Fruit fly (Drosophila melanogaster) whole organism, embryonic: ENCODE data around the gene Lrch.

Experiments used
- Asciz ChIP-seq: fragments of 200-800 bp; sonication (Bioruptor generic); optimal IDR thresholded peaks from 2 replicates; lab custom pipeline; 2017; ENCODE audit warnings: missing biosample characterization, mild to moderate bottlenecking, missing genetic modification characterization, missing genetic modification reagents
- CG12769 ChIP-seq: fragments of 200-800 bp; sonication (Bioruptor generic); optimal IDR thresholded peaks from 2 replicates; lab custom pipeline; 2019; ENCODE audit warnings: missing biosample characterization, mild to moderate bottlenecking, missing genetic modification characterization, moderate library complexity
- CG13287 ChIP-seq: fragments of 200-800 bp; sonication (Bioruptor generic); IDR thresholded peaks from 2 replicates; pipeline ENCODE4 v1.3.6; 2022; ENCODE audit warnings: missing biosample characterization, missing genetic modification characterization; ENCODE audit not compliant: partially characterized antibody
- CG13894 ChIP-seq: fragments of 200-800 bp; sonication (Bioruptor generic); optimal IDR thresholded peaks from 3 replicates; lab custom pipeline; 2018; ENCODE audit warnings: missing biosample characterization, mild to moderate bottlenecking, missing genetic modification characterization, moderate library complexity
- CG14667 ChIP-seq: fragments of 200-800 bp; sonication (Bioruptor generic); IDR thresholded peaks from 2 replicates; pipeline ENCODE4 v1.3.6; 2022; ENCODE audit warnings: missing biosample characterization, missing genetic modification characterization
- CG16779 ChIP-seq: fragments of 200-800 bp; sonication (Bioruptor generic); IDR thresholded peaks from 2 replicates; pipeline ENCODE4 v1.3.6; 2022; ENCODE audit warnings: missing biosample characterization, missing genetic modification characterization
- CG17361 ChIP-seq: fragments of 200-800 bp; sonication (Bioruptor generic); IDR thresholded peaks from 3 replicates; pipeline ENCODE4 v1.3.6; 2022; ENCODE audit warnings: missing biosample characterization, missing genetic modification characterization
- CG4820 ChIP-seq: fragments of 200-800 bp; sonication (Bioruptor generic); optimal IDR thresholded peaks from 3 replicates; lab custom pipeline; 2016; ENCODE audit warnings: missing biosample characterization, missing genetic modification characterization
- CG7963 ChIP-seq: fragments of 200-800 bp; sonication (Bioruptor generic); IDR thresholded peaks from 3 replicates; pipeline ENCODE4 v1.3.6; 2022; ENCODE audit warnings: missing biosample characterization, missing genetic modification characterization; ENCODE audit not compliant: partially characterized antibody
- CG8281 ChIP-seq: fragments of 200-800 bp; sonication (Bioruptor generic); optimal IDR thresholded peaks from 2 replicates; lab custom pipeline; 2018; ENCODE audit warnings: missing biosample characterization, mild to moderate bottlenecking, missing genetic modification characterization, moderate library complexity
- CG9727 ChIP-seq: fragments of 200-800 bp; sonication (Bioruptor generic); optimal IDR thresholded peaks from 3 replicates; lab custom pipeline; 2017; ENCODE audit warnings: missing biosample characterization, mild to moderate bottlenecking, missing genetic modification characterization
- CTCF ChIP-seq: fragments of 200-800 bp; sonication (Bioruptor generic); optimal IDR thresholded peaks from 2 replicates; lab custom pipeline; 2017; ENCODE audit warnings: missing biosample characterization, mild to moderate bottlenecking, missing genetic modification characterization, moderate library complexity
- D19A ChIP-seq: fragments of 200-800 bp; optimal IDR thresholded peaks from 3 replicates; lab custom pipeline; 2019; ENCODE audit warnings: missing biosample characterization, mild to moderate bottlenecking, missing genetic modification characterization, moderate library complexity
- Ets65A ChIP-seq: fragments of 200-800 bp; sonication (Bioruptor generic); peaks from one replicate; lab custom pipeline; 2016; ENCODE audit warnings: missing biosample characterization, missing genetic modification characterization
- HLH54F ChIP-seq: fragments of 200-800 bp; sonication (Bioruptor generic); optimal IDR thresholded peaks from 3 replicates; lab custom pipeline; 2016; ENCODE audit warnings: missing biosample characterization, missing genetic modification characterization
- HLHmδ ChIP-seq: fragments of 200-800 bp; sonication (Bioruptor generic); optimal IDR thresholded peaks from 2 replicates; lab custom pipeline; 2018; ENCODE audit warnings: missing biosample characterization, mild to moderate bottlenecking, missing genetic modification characterization, moderate library complexity
- Med ChIP-seq: fragments of 200-800 bp; sonication (Bioruptor generic); peaks from one replicate; lab custom pipeline; 2016; ENCODE audit warnings: missing biosample characterization, missing genetic modification characterization, mild to moderate bottlenecking, inconsistent platforms, moderate library complexity
- Sox102F ChIP-seq: fragments of 200-800 bp; sonication (Bioruptor generic); optimal IDR thresholded peaks from 2 replicates; lab custom pipeline; 2018; ENCODE audit warnings: missing biosample characterization, mild to moderate bottlenecking, missing genetic modification characterization, moderate library complexity
- Spps ChIP-seq: fragments of 200-800 bp; sonication (Bioruptor generic); optimal IDR thresholded peaks from 2 replicates; lab custom pipeline; 2018; ENCODE audit warnings: missing biosample characterization, mild to moderate bottlenecking, missing genetic modification characterization
- Sry-δ ChIP-seq: fragments of 200-800 bp; sonication (Bioruptor generic); optimal IDR thresholded peaks from 2 replicates; lab custom pipeline; 2016; ENCODE audit warnings: missing biosample characterization, missing genetic modification characterization
- Stat92E ChIP-seq, 3 experiments: fragments of >200 bp in 2 of 3; fragments of 200-800 bp in 1 of 3; sonication (Bioruptor generic) in 1 of 3; optimal IDR thresholded peaks; 2 replicates each; lab custom pipeline; 2017 to 2019; ENCODE audit warnings: missing biosample characterization in 3 of 3, missing genetic modification characterization in 3 of 3, mild to moderate bottlenecking in 1 of 3, moderate library complexity in 1 of 3
- bbx ChIP-seq: fragments of 200-800 bp; sonication (Bioruptor generic); IDR thresholded peaks from 2 replicates; pipeline ENCODE4 v1.3.6; 2022; ENCODE audit warnings: missing biosample characterization, missing genetic modification characterization; ENCODE audit not compliant: partially characterized antibody
- bigmax ChIP-seq: fragments of 200-800 bp; sonication (Bioruptor generic); optimal IDR thresholded peaks from 2 replicates; lab custom pipeline; 2018; ENCODE audit warnings: missing biosample characterization, mild to moderate bottlenecking, missing genetic modification characterization
- chinmo ChIP-seq: fragments of 200-800 bp; sonication (Bioruptor generic); IDR thresholded peaks from 4 replicates; pipeline ENCODE4 v1.3.6; 2022; ENCODE audit warnings: missing biosample characterization, missing genetic modification characterization; ENCODE audit not compliant: partially characterized antibody
- dmrt11E ChIP-seq: fragments of 200-800 bp; sonication (Bioruptor generic); optimal IDR thresholded peaks from 3 replicates; lab custom pipeline; 2018; ENCODE audit warnings: missing biosample characterization, mild to moderate bottlenecking, missing genetic modification characterization, moderate library complexity
- eve ChIP-seq, 2 experiments: fragments of >200 bp; optimal IDR thresholded peaks; 2 replicates each; lab custom pipeline; 2017; ENCODE audit warnings: missing biosample characterization in 2 of 2, missing genetic modification characterization in 2 of 2
- ftz-f1 ChIP-seq: fragments of 200-800 bp; sonication (Bioruptor generic); optimal IDR thresholded peaks from 2 replicates; lab custom pipeline; 2016; ENCODE audit warnings: missing biosample characterization, missing genetic modification characterization
- gem ChIP-seq: fragments of 200-800 bp; sonication (Bioruptor generic); optimal IDR thresholded peaks from 2 replicates; lab custom pipeline; 2019; ENCODE audit warnings: missing biosample characterization, mild to moderate bottlenecking, missing genetic modification characterization, moderate library complexity
- hkb ChIP-seq, 2 experiments: fragments of 200-800 bp in 1 of 2; fragments of >200 bp in 1 of 2; sonication (Bioruptor generic) in 1 of 2; IDR thresholded peaks in 1 of 2; optimal IDR thresholded peaks in 1 of 2; 2 replicates each; pipeline versions ENCODE4 v1.3.6 to Lab custom; 2017 to 2022; ENCODE audit warnings: missing biosample characterization in 1 of 2, missing genetic modification characterization in 1 of 2
- ind ChIP-seq: fragments of 200-800 bp; sonication (Bioruptor generic); optimal IDR thresholded peaks from 3 replicates; lab custom pipeline; 2016; ENCODE audit warnings: missing biosample characterization, missing genetic modification characterization
- lab ChIP-seq: fragments of 200-800 bp; sonication (Bioruptor generic); optimal IDR thresholded peaks from 3 replicates; lab custom pipeline; 2017; ENCODE audit warnings: missing biosample characterization, missing genetic modification characterization, mild to moderate bottlenecking, moderate library complexity, missing genetic modification reagents
- mam ChIP-seq: fragments of 200-800 bp; sonication (Bioruptor generic); optimal IDR thresholded peaks from 3 replicates; lab custom pipeline; 2016; ENCODE audit warnings: missing biosample characterization, missing genetic modification characterization
- pan ChIP-seq, 4 experiments: fragments of >200 bp in 3 of 4; fragments of 200-800 bp in 1 of 4; sonication (Bioruptor generic) in 1 of 4; optimal IDR thresholded peaks in 3 of 4; IDR thresholded peaks in 1 of 4; 2 replicates each; pipeline versions ENCODE4 v1.3.6 to Lab custom; 2017 to 2022; ENCODE audit warnings: missing biosample characterization in 2 of 4, missing genetic modification characterization in 2 of 4, mixed read lengths in 1 of 4
- pros ChIP-seq: fragments of 200-800 bp; sonication (Bioruptor generic); optimal IDR thresholded peaks from 3 replicates; lab custom pipeline; 2019; ENCODE audit warnings: missing biosample characterization, mild to moderate bottlenecking, missing genetic modification characterization, moderate library complexity
- sens ChIP-seq: fragments of 200-800 bp; sonication (Bioruptor generic); peaks from one replicate; lab custom pipeline; 2016; ENCODE audit warnings: missing biosample characterization, missing genetic modification characterization
- tin ChIP-seq: fragments of 200-800 bp; sonication (Bioruptor generic); optimal IDR thresholded peaks from 3 replicates; lab custom pipeline; 2016; ENCODE audit warnings: missing biosample characterization, missing genetic modification characterization
- tio ChIP-seq: fragments of 200-800 bp; sonication (Bioruptor generic); optimal IDR thresholded peaks from 2 replicates; lab custom pipeline; 2017; ENCODE audit warnings: missing biosample characterization, missing genetic modification characterization, inconsistent platforms
- tup ChIP-seq: fragments of 200-800 bp; sonication (Bioruptor generic); optimal IDR thresholded peaks from 2 replicates; lab custom pipeline; 2016; ENCODE audit warnings: missing biosample characterization, mild to moderate bottlenecking, missing genetic modification characterization, moderate library complexity
- vnd ChIP-seq: fragments of 200-800 bp; sonication (Bioruptor generic); IDR thresholded peaks from 3 replicates; pipeline ENCODE4 v1.3.6; 2022; ENCODE audit warnings: missing biosample characterization, missing genetic modification characterization; ENCODE audit not compliant: partially characterized antibody
- vvl ChIP-seq: fragments of 200-800 bp; sonication (Bioruptor generic); IDR thresholded peaks from 2 replicates; pipeline ENCODE4 v1.3.6; 2022; ENCODE audit warnings: missing biosample characterization, missing genetic modification characterization
- zf30C ChIP-seq: fragments of 200-800 bp; sonication (Bioruptor generic); optimal IDR thresholded peaks from 3 replicates; lab custom pipeline; 2018; ENCODE audit warnings: missing biosample characterization, mild to moderate bottlenecking, missing genetic modification characterization

Gene Lrch

DNA sequence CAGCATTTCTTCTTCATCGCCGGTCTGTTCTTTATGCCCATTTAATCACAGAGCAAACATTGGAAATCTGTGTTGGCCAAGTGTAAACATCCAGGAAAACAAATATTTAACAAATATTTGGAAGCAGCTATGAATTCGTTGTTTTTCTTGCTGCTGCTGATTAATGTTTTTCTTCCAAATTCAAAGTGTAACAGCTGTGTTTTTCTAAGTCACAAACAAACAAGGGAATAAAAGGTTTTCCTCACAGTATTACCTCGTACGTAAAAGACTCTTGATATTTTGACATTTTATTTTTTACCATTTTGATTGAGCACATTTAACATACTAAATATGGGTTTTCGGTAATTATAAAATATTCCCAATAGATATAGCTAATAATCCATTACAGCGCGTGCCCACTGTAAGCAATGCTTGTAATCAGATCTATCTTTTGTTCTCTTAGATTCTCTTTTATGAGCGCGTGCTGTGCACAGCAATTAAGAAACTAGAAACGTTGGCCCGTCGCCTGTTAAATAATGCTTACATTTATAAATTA, 5.1 kb downstream of the Lrch start (continued):
- TF ChIP-seq HLH54F (GFP tag; lab: Kevin White, UChicago) (peak; percentile 90), CG9727 (GFP tag; lab: Kevin White, UChicago) (peak; percentile 99), bigmax (peak; percentile 84), Sry-δ (GFP tag; lab: Kevin White, UChicago) (peak; percentile 77), CG14667 (GFP tag; lab: Robert Waterston, UW) (peak; percentile 90)

DNA sequence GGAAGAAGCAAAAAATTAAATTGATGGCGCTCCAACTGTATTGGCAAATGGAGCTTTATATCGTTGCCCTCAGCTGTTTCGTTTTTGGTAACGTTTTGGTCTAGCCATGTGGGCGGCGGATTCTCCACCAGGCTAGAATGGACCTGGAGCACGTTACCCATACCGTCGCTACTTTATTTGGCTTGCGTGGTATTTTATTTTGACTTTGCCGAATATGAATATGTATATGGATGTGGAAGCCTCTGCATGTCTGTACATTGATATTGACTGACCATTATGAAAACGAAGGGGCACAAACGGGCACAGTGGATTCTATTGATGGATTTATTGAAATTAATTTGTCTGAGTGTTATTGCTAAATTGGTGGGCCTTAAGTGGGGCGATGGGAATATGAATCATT, 6.1 kb downstream of the Lrch start:
- TF ChIP-seq zf30C (GFP tag; lab: Kevin White, UChicago) (no peak), sens (peak; percentile 51), tup (no peak), HLHmδ (GFP tag; lab: Kevin White, UChicago) (no peak), CG16779 (GFP tag; lab: Robert Waterston, UW) (no peak), Stat92E (GFP tag; optimal IDR thresholded peaks at IDR 0.05; lab: Kevin White, UChicago) (peak in 1 of 3 experiments; percentile 28), Med (peak; percentile 72), vvl (GFP tag; lab: Robert Waterston, UW) (peak; percentile 46; the same call in 1 of the 2 replicates), tin (GFP tag; lab: Kevin White, UChicago) (no peak), CTCF (no peak), CG4820 (GFP tag; lab: Kevin White, UChicago) (no peak), Spps (no peak), bbx (GFP tag; lab: Robert Waterston, UW) (no peak), CG13894 (tag; lab: Kevin White, UChicago) (peak; percentile 29), tio (no peak), mam (GFP tag; lab: Kevin White, UChicago) (no peak), CG7963 (GFP tag; lab: Robert Waterston, UW) (no peak), chinmo (0 out of 4 replicates have a peak, but pooled peaks have one; percentile 21), eve (GFP tag; optimal IDR thresholded peaks at IDR 0.05; lab: Kevin White, UChicago) (no peak), vnd (no peak), pros (GFP tag; lab: Kevin White, UChicago) (no peak)

- no peak for TF ChIP-seq CG13287 (GFP tag; lab: Robert Waterston, UW)
- peak; percentile 3 for TF ChIP-seq CG12769 (tag; lab: Kevin White, UChicago)
- TF ChIP-seq CG8281 (tag; lab: Kevin White, UChicago) = peak; percentile 91
- TF ChIP-seq, all 482 proteins: peak for 2
Measured at dm6 chr2L:17375955-17376659, 7.8 kb downstream of the Lrch start.

- TF ChIP-seq lab (GFP tag; lab: Kevin White, UChicago) = peak; percentile 6
- TF ChIP-seq pan (optimal IDR thresholded peaks at IDR 0.05; lab: Kevin White, UChicago) = no peak
- peak in 1 of 2 experiments; percentile 38 for TF ChIP-seq pan (GFP tag; optimal IDR thresholded peaks at IDR 0.05 in 1 of 2, IDR thresholded peaks at IDR 0.05 in 1 of 2)
- no peak for TF ChIP-seq dmrt11E (tag; lab: Kevin White, UChicago)
- peak; percentile 27 for TF ChIP-seq gem (tag; lab: Kevin White, UChicago)
- TF ChIP-seq CG17361 (GFP tag; lab: Robert Waterston, UW) = no peak
- peak; percentile 1 for TF ChIP-seq Sox102F (GFP tag; lab: Kevin White, UChicago)
- TF ChIP-seq D19A (tag; lab: Kevin White, UChicago) = peak; percentile 29
- TF ChIP-seq ftz-f1 (GFP tag; lab: Kevin White, UChicago) = no peak
- TF ChIP-seq ind (GFP tag; lab: Kevin White, UChicago) = peak; percentile 2
- peak; percentile 76 for TF ChIP-seq Ets65A (GFP tag; lab: Kevin White, UChicago)
- peak; percentile 10 for TF ChIP-seq hkb (optimal IDR thresholded peaks at IDR 0.05; lab: Kevin White, UChicago)
- 0 out of 2 replicates have a peak, but pooled peaks have one; percentile 24 for TF ChIP-seq hkb (GFP tag; IDR thresholded peaks at IDR 0.05; lab: Robert Waterston, UW)
- TF ChIP-seq sens = peak; percentile 82
- no peak for TF ChIP-seq Asciz (GFP tag; lab: Kevin White, UChicago)
- TF ChIP-seq, all 482 proteins: peak for 9
Measured at dm6 chr2L:17374832-17375231, 9.1 kb downstream of the Lrch start.
